Fruit fly (Drosophila melanogaster) whole organism, embryonic: ENCODE data around the gene RluA-1.
A peak's percentile ranks its signal among the peaks of the same experiment; 100 is the strongest.

Source experiments
- Antp ChIP-seq: fragments of 200-800 bp; sonication (Bioruptor generic); optimal IDR thresholded peaks from 3 replicates; lab custom pipeline; 2016; ENCODE audit warnings: missing biosample characterization, missing genetic modification characterization
- Atf-2 ChIP-seq: fragments of 200-800 bp; sonication (Bioruptor generic); optimal IDR thresholded peaks from 2 replicates; lab custom pipeline; 2016; ENCODE audit warnings: missing biosample characterization, missing genetic modification characterization
- Bdp1 ChIP-seq: fragments of 200-800 bp; sonication (Bioruptor generic); optimal IDR thresholded peaks from 3 replicates; lab custom pipeline; 2016; ENCODE audit warnings: missing biosample characterization, missing genetic modification characterization
- CG1024 ChIP-seq: fragments of 200-800 bp; sonication (Bioruptor generic); IDR thresholded peaks from 2 replicates; pipeline ENCODE4 v1.3.6; 2022; ENCODE audit warnings: missing biosample characterization, missing genetic modification characterization
- CG12071 ChIP-seq: fragments of 200-800 bp; sonication (Bioruptor generic); optimal IDR thresholded peaks from 3 replicates; lab custom pipeline; 2018; ENCODE audit warnings: missing biosample characterization, mild to moderate bottlenecking, missing genetic modification characterization
- CG12104 ChIP-seq: fragments of 200-800 bp; sonication (Bioruptor generic); optimal IDR thresholded peaks from 3 replicates; lab custom pipeline; 2016; ENCODE audit warnings: missing biosample characterization, missing genetic modification characterization
- CG12219 ChIP-seq: fragments of 200-800 bp; sonication (Bioruptor generic); optimal IDR thresholded peaks from 3 replicates; lab custom pipeline; 2018; ENCODE audit warnings: missing biosample characterization, mild to moderate bottlenecking, missing genetic modification characterization
- CG13775 ChIP-seq: fragments of 200-800 bp; sonication (Bioruptor generic); optimal IDR thresholded peaks from 3 replicates; lab custom pipeline; 2017; ENCODE audit warnings: missing biosample characterization, mild to moderate bottlenecking, missing genetic modification characterization
- CG15514 ChIP-seq: fragments of 200-800 bp; sonication (Bioruptor generic); optimal IDR thresholded peaks from 3 replicates; lab custom pipeline; 2017; ENCODE audit warnings: missing biosample characterization, missing genetic modification characterization, mild to moderate bottlenecking, moderate library complexity, missing genetic modification reagents
- CG1647 ChIP-seq: fragments of 200-800 bp; sonication (Bioruptor generic); optimal IDR thresholded peaks from 3 replicates; lab custom pipeline; 2016; ENCODE audit warnings: missing biosample characterization, missing genetic modification characterization
- CG30431 ChIP-seq: fragments of 200-800 bp; sonication (Bioruptor generic); optimal IDR thresholded peaks from 2 replicates; lab custom pipeline; 2017; ENCODE audit warnings: missing biosample characterization, missing genetic modification characterization
- CG32767 ChIP-seq: fragments of 200-800 bp; sonication (Bioruptor generic); IDR thresholded peaks from 2 replicates; pipeline ENCODE4 v1.3.6; 2022; ENCODE audit warnings: missing biosample characterization, missing genetic modification characterization
- CG4360 ChIP-seq: fragments of 200-800 bp; sonication (Bioruptor generic); IDR thresholded peaks from 2 replicates; pipeline ENCODE4 v1.3.6; 2022; ENCODE audit warnings: missing biosample characterization, missing genetic modification characterization
- CG4820 ChIP-seq: fragments of 200-800 bp; sonication (Bioruptor generic); optimal IDR thresholded peaks from 3 replicates; lab custom pipeline; 2016; ENCODE audit warnings: missing biosample characterization, missing genetic modification characterization
- CG6813 ChIP-seq: fragments of 200-800 bp; sonication (Bioruptor generic); optimal IDR thresholded peaks from 2 replicates; lab custom pipeline; 2017; ENCODE audit warnings: missing biosample characterization, missing genetic modification characterization, mild to moderate bottlenecking, moderate library complexity, missing genetic modification reagents
- CG7556 ChIP-seq: fragments of 200-800 bp; sonication (Bioruptor generic); optimal IDR thresholded peaks from 2 replicates; lab custom pipeline; 2017; ENCODE audit warnings: missing biosample characterization, mild to moderate bottlenecking, missing genetic modification characterization
- CG9932 ChIP-seq: fragments of 200-800 bp; sonication (Bioruptor generic); IDR thresholded peaks from 2 replicates; pipeline ENCODE4 v1.3.6; 2022; ENCODE audit warnings: missing biosample characterization, missing genetic modification characterization
- Dip3 ChIP-seq: fragments of 200-800 bp; sonication (Bioruptor generic); optimal IDR thresholded peaks from 3 replicates; lab custom pipeline; 2016; ENCODE audit warnings: missing biosample characterization, missing genetic modification characterization
- Ets65A ChIP-seq: fragments of 200-800 bp; sonication (Bioruptor generic); peaks from one replicate; lab custom pipeline; 2016; ENCODE audit warnings: missing biosample characterization, missing genetic modification characterization
- Fer3 ChIP-seq: fragments of 200-800 bp; sonication (Bioruptor generic); optimal IDR thresholded peaks from 2 replicates; lab custom pipeline; 2018; ENCODE audit warnings: missing biosample characterization, mild to moderate bottlenecking, missing genetic modification characterization, moderate library complexity
- H2.0 ChIP-seq: fragments of 200-800 bp; sonication (Bioruptor generic); IDR thresholded peaks from 2 replicates; pipeline ENCODE4 v1.3.6; 2022; ENCODE audit warnings: missing biosample characterization, missing genetic modification characterization
- HLH54F ChIP-seq: fragments of 200-800 bp; sonication (Bioruptor generic); optimal IDR thresholded peaks from 3 replicates; lab custom pipeline; 2016; ENCODE audit warnings: missing biosample characterization, missing genetic modification characterization
- HLHmδ ChIP-seq: fragments of 200-800 bp; sonication (Bioruptor generic); optimal IDR thresholded peaks from 2 replicates; lab custom pipeline; 2018; ENCODE audit warnings: missing biosample characterization, mild to moderate bottlenecking, missing genetic modification characterization, moderate library complexity
- HmgD ChIP-seq: fragments of 200-800 bp; sonication (Bioruptor generic); optimal IDR thresholded peaks from 3 replicates; lab custom pipeline; 2016; ENCODE audit warnings: missing biosample characterization, missing genetic modification characterization
- Hr3 ChIP-seq: fragments of 200-800 bp; sonication (Bioruptor generic); optimal IDR thresholded peaks from 3 replicates; lab custom pipeline; 2016; ENCODE audit warnings: missing biosample characterization, missing genetic modification characterization
- Hr78 ChIP-seq, 2 experiments: fragments of 200-800 bp in 1 of 2; fragments of >200 bp in 1 of 2; sonication (Bioruptor generic) in 1 of 2; optimal IDR thresholded peaks; 2 replicates each; lab custom pipeline; 2017 to 2019; ENCODE audit warnings: missing biosample characterization in 2 of 2, missing genetic modification characterization in 2 of 2, mild to moderate bottlenecking in 1 of 2, moderate library complexity in 1 of 2
- Kr ChIP-seq: fragments of 200-800 bp; sonication (Bioruptor generic); optimal IDR thresholded peaks from 2 replicates; lab custom pipeline; 2017; ENCODE audit warnings: missing biosample characterization, mild to moderate bottlenecking, missing genetic modification characterization
- Nf-YB ChIP-seq: fragments of 200-800 bp; sonication (Bioruptor generic); optimal IDR thresholded peaks from 3 replicates; lab custom pipeline; 2019; ENCODE audit warnings: missing biosample characterization, mild to moderate bottlenecking, missing genetic modification characterization, moderate library complexity
- PHDP ChIP-seq: fragments of 200-800 bp; sonication (Bioruptor generic); optimal IDR thresholded peaks from 3 replicates; lab custom pipeline; 2018; ENCODE audit warnings: missing biosample characterization, mild to moderate bottlenecking, missing genetic modification characterization, moderate library complexity
- Ravus ChIP-seq: fragments of 200-800 bp; sonication (Bioruptor generic); IDR thresholded peaks from 2 replicates; pipeline ENCODE4 v1.3.6; 2022; ENCODE audit warnings: missing biosample characterization, missing genetic modification characterization
- Sin3A ChIP-seq: fragments of >200 bp; optimal IDR thresholded peaks from 2 replicates; lab custom pipeline; 2018
- Six4 ChIP-seq: fragments of 200-800 bp; sonication (Bioruptor generic); optimal IDR thresholded peaks from 2 replicates; lab custom pipeline; 2016; ENCODE audit warnings: missing biosample characterization, missing genetic modification characterization
- Sox102F ChIP-seq: fragments of 200-800 bp; sonication (Bioruptor generic); optimal IDR thresholded peaks from 2 replicates; lab custom pipeline; 2018; ENCODE audit warnings: missing biosample characterization, mild to moderate bottlenecking, missing genetic modification characterization, moderate library complexity
- Sry-δ ChIP-seq: fragments of 200-800 bp; sonication (Bioruptor generic); optimal IDR thresholded peaks from 2 replicates; lab custom pipeline; 2016; ENCODE audit warnings: missing biosample characterization, missing genetic modification characterization
- ab ChIP-seq: fragments of 200-800 bp; sonication (Bioruptor generic); optimal IDR thresholded peaks from 2 replicates; lab custom pipeline; 2016; ENCODE audit warnings: missing biosample characterization, missing genetic modification characterization
- ac ChIP-seq: fragments of 200-800 bp; sonication (Bioruptor generic); optimal IDR thresholded peaks from 3 replicates; lab custom pipeline; 2017; ENCODE audit warnings: missing biosample characterization, mild to moderate bottlenecking, missing genetic modification characterization
- bbx ChIP-seq: fragments of 200-800 bp; sonication (Bioruptor generic); IDR thresholded peaks from 2 replicates; pipeline ENCODE4 v1.3.6; 2022; ENCODE audit warnings: missing biosample characterization, missing genetic modification characterization; ENCODE audit not compliant: partially characterized antibody
- caup ChIP-seq: fragments of 200-800 bp; sonication (Bioruptor generic); optimal IDR thresholded peaks from 3 replicates; lab custom pipeline; 2017; ENCODE audit warnings: missing biosample characterization, mild to moderate bottlenecking, missing genetic modification characterization, moderate library complexity; ENCODE audit not compliant: severe bottlenecking
- da ChIP-seq: fragments of 200-800 bp; sonication (Bioruptor generic); optimal IDR thresholded peaks from 2 replicates; lab custom pipeline; 2016; ENCODE audit warnings: missing biosample characterization, missing genetic modification characterization
- dpn ChIP-seq, 2 experiments: fragments of 200-800 bp; sonication (Bioruptor generic); optimal IDR thresholded peaks; 3 replicates each; lab custom pipeline; 2016; ENCODE audit warnings: missing biosample characterization in 2 of 2, missing genetic modification characterization in 2 of 2
- dysf ChIP-seq: fragments of 200-800 bp; sonication (Bioruptor generic); IDR thresholded peaks from 3 replicates; pipeline ENCODE4 v1.3.6; 2022; ENCODE audit warnings: missing biosample characterization, missing genetic modification characterization
- fu2 ChIP-seq: fragments of 200-800 bp; sonication (Bioruptor generic); optimal IDR thresholded peaks from 2 replicates; lab custom pipeline; 2016; ENCODE audit warnings: missing biosample characterization, missing genetic modification characterization
- grn ChIP-seq: fragments of 200-800 bp; sonication (Bioruptor generic); optimal IDR thresholded peaks from 3 replicates; lab custom pipeline; 2017; ENCODE audit warnings: missing biosample characterization, missing genetic modification characterization
- ind ChIP-seq: fragments of 200-800 bp; sonication (Bioruptor generic); optimal IDR thresholded peaks from 3 replicates; lab custom pipeline; 2016; ENCODE audit warnings: missing biosample characterization, missing genetic modification characterization
- insv ChIP-seq, 2 experiments: fragments of 200-800 bp; sonication (Bioruptor generic); optimal IDR thresholded peaks; 3 replicates each; lab custom pipeline; 2016 to 2018; ENCODE audit warnings: missing biosample characterization in 2 of 2, missing genetic modification characterization in 2 of 2
- nmo ChIP-seq: fragments of 200-800 bp; sonication (Bioruptor generic); optimal IDR thresholded peaks from 2 replicates; lab custom pipeline; 2018; ENCODE audit warnings: missing biosample characterization, mild to moderate bottlenecking, missing genetic modification characterization, moderate library complexity
- phol ChIP-seq: fragments of 200-800 bp; sonication (Bioruptor generic); optimal IDR thresholded peaks from 3 replicates; lab custom pipeline; 2018; ENCODE audit warnings: missing biosample characterization, mild to moderate bottlenecking, missing genetic modification characterization, moderate library complexity
- pros ChIP-seq: fragments of 200-800 bp; sonication (Bioruptor generic); optimal IDR thresholded peaks from 3 replicates; lab custom pipeline; 2019; ENCODE audit warnings: missing biosample characterization, mild to moderate bottlenecking, missing genetic modification characterization, moderate library complexity
- scrt ChIP-seq: fragments of 200-800 bp; sonication (Bioruptor generic); optimal IDR thresholded peaks from 2 replicates; lab custom pipeline; 2018; ENCODE audit warnings: missing biosample characterization, mild to moderate bottlenecking, missing genetic modification characterization, moderate library complexity
- zfh2 ChIP-seq: fragments of 200-800 bp; sonication (Bioruptor generic); optimal IDR thresholded peaks from 2 replicates; lab custom pipeline; 2016; ENCODE audit warnings: missing biosample characterization, missing genetic modification characterization

RluA-1 gene

DNA sequence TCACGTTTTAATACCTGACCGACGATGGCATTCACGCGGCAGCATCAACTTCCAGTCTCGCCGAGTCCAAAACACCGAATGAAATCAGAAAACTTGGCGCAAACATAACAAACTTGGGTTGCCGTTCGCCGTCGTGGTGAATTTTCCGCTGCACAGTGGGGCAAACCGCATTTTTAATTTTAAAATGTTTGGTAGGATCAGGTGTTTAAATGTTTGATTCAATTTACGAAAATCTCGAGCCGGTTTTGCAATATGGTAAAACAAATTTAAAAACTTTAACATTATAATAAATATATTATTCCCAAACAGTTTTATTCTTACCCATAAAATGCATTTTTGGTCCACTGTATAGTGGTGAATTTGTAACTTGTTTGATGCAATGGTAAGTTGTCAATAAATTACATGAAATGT is at the start of gene RluA-1 (continued):
- peak; percentile 92 for TF ChIP-seq Bdp1 (GFP tag; lab: Kevin White, UChicago)
- TF ChIP-seq Antp = peak; percentile 88
- TF ChIP-seq CG15514 (GFP tag; lab: Kevin White, UChicago) = peak; percentile 95
- TF ChIP-seq pros (GFP tag; lab: Kevin White, UChicago) = peak; percentile 80
- TF ChIP-seq nmo (GFP tag; lab: Kevin White, UChicago) = peak; percentile 100
- TF ChIP-seq HmgD (GFP tag; lab: Kevin White, UChicago) = peak; percentile 53
- peak; percentile 91 for TF ChIP-seq Nf-YB (GFP tag; lab: Kevin White, UChicago)
- peak; percentile 98 for TF ChIP-seq ac (GFP tag; lab: Kevin White, UChicago)
- TF ChIP-seq CG7556 (GFP tag; lab: Kevin White, UChicago) = peak; percentile 99
- peak; percentile 99 for TF ChIP-seq CG12219
- TF ChIP-seq Dip3 (GFP tag; lab: Kevin White, UChicago) = peak; percentile 77
- peak in 1 of 2 experiments; percentile 96 for TF ChIP-seq Hr78 (GFP tag; optimal IDR thresholded peaks at IDR 0.05; lab: Kevin White, UChicago)
- peak; percentile 99 for TF ChIP-seq H2.0 (GFP tag; lab: Robert Waterston, UW)
- peak; percentile 92 for TF ChIP-seq HLH54F (GFP tag; lab: Kevin White, UChicago)
- TF ChIP-seq Sry-δ = peak; percentile 55
- TF ChIP-seq scrt (GFP tag; lab: Kevin White, UChicago) = peak; percentile 96
- TF ChIP-seq phol (tag; lab: Kevin White, UChicago) = peak; percentile 99
- peak; percentile 85 for TF ChIP-seq zfh2 (GFP tag; lab: Kevin White, UChicago)
- peak; percentile 86 for TF ChIP-seq fu2 (GFP tag; lab: Kevin White, UChicago)
- TF ChIP-seq Six4 (GFP tag; lab: Kevin White, UChicago) = peak; percentile 98
- peak; percentile 98 for TF ChIP-seq CG30431 (GFP tag; lab: Kevin White, UChicago)
- peak; percentile 92 for TF ChIP-seq ab
- peak; percentile 99 for TF ChIP-seq CG6813 (GFP tag; lab: Kevin White, UChicago)
- peak; percentile 92 to 99 for TF ChIP-seq dpn (GFP tag; optimal IDR thresholded peaks at IDR 0.05; lab: Kevin White, UChicago)
- TF ChIP-seq da (GFP tag; lab: Kevin White, UChicago) = peak; percentile 84
- TF ChIP-seq CG12071 (GFP tag; lab: Kevin White, UChicago) = peak; percentile 99
- peak; percentile 100 for TF ChIP-seq dysf (GFP tag; lab: Robert Waterston, UW)
- TF ChIP-seq Fer3 = peak; percentile 99

DNA sequence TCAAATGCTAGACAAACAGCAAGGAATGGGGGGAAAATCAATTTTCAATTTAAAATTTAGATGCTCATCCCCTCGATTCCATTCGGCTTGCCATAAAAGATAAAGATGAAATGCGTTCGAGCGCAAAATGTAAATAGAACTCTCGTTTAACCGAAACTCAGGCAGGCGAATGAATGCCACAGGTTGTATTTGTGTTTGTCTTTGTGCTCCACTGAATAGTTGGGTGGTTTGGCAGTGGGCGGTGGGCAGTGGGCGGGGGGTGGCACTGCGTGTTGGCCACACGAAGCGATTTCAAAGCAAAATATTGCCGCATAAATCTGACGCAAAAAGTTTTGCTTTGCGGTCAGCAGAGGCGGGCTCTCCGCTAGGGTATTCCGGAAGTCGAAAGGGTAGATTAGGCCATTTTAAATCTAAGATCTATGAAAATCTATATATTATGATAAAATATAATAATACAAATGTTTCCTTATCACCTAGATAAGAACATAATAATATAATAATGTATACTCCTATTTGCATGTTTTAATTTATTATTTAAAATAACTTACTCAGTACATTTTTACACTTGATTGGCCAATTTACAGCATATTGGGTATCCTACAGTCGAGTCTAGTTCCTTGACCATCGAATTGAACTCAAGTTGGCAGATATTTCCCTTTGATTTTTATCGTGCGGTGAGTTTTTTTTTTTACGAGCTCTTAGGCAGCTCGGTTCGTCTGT is 48.2 kb upstream of the RluA-1 start:
- TF ChIP-seq Hr3 (GFP tag; lab: Kevin White, UChicago) (peak; percentile 67), PHDP (tag; lab: Kevin White, UChicago) (peak; percentile 55), CG4360 (GFP tag; lab: Robert Waterston, UW) (no peak), insv (GFP tag; optimal IDR thresholded peaks at IDR 0.05; lab: Kevin White, UChicago) (no peak), HLHmδ (no peak), CG32767 (GFP tag; lab: Robert Waterston, UW) (0 out of 2 replicates have a peak, but pooled peaks have one; percentile 13), Kr (GFP tag; lab: Kevin White, UChicago) (no peak), CG12104 (GFP tag; lab: Kevin White, UChicago) (peak; percentile 69), Sin3A (lab: Kevin White, UChicago) (no peak), CG13775 (GFP tag; lab: Kevin White, UChicago) (peak; percentile 53), CG9932 (peak; percentile 42; the same call in 1 of the 2 replicates), grn (GFP tag; lab: Kevin White, UChicago) (peak; percentile 23), Ets65A (peak; percentile 66), CG1647 (GFP tag; lab: Kevin White, UChicago) (no peak), caup (GFP tag; lab: Kevin White, UChicago) (peak; percentile 21), CG1024 (GFP tag; lab: Robert Waterston, UW) (no peak), ind (GFP tag; lab: Kevin White, UChicago) (peak; percentile 60), Ravus (GFP tag; lab: Robert Waterston, UW) (no peak), CG4820 (GFP tag; lab: Kevin White, UChicago) (peak; percentile 51), Atf-2 (no peak), Sox102F (GFP tag; lab: Kevin White, UChicago) (peak; percentile 75), bbx (GFP tag; lab: Robert Waterston, UW) (no peak)
